Worm (Caenorhabditis elegans): ENCODE results near the gene fipr-29.

fipr-29 gene

ce11 chrIII:3069101-3069500 lies 8.9 kb upstream of the fipr-29 start:
- TF ChIP-seq scrt-1 (GFP tag; IDR thresholded peaks at IDR 0.05) (no peak), sea-1 (GFP tag; conservative IDR thresholded peaks at IDR 0.05) (no peak), flt-1 (GFP tag; IDR thresholded peaks at IDR 0.05) (no peak), hnd-1 (tag; optimal IDR thresholded peaks at IDR 0.05) (no peak), ama-1 (optimal IDR thresholded peaks at IDR 0.05) (no peak), B0310.2 (tag; optimal IDR thresholded peaks at IDR 0.05) (no peak), ceh-13 (GFP tag; optimal IDR thresholded peaks at IDR 0.05) (no peak), tra-4 (tag; optimal IDR thresholded peaks at IDR 0.05) (no peak)

DNA sequence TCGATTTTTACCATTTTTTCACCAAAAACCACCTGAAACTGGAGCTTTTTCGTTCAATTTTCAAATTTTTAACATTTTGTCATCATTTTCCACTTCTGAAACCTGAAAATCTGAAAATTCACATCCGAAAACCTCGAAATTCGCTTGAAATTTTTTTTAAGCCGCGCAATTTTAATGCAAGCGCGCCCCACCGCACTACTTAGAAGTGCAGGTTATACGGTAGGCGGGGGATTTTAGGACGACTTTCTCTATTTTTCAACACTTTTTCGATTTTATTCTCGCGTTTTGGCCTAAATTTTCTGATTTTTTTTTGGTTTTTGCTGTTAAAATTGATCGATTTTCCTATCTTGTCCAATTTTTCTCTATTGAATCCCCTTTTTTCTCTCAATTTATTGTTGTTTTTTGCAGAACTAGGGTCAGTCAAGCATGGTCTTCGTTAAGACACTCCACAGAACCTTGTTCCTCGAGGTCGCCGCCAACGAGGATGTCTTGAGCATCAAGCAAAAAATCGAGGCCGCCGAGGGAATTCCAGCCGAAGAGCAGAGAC lies 7.8 kb upstream of the fipr-29 start, which contains the start of gene ubl-1:
TSS of gene ubl-1 (plus strand) at position 402 of the 547 bp plus-strand sequence.
- peak; percentile 31 for TF ChIP-seq F13C5.2 (tag; optimal IDR thresholded peaks at IDR 0.05)
- no peak for TF ChIP-seq tra-4 (tag; optimal IDR thresholded peaks at IDR 0.05)

ce11 chrIII:3066769-3067168 lies 6.6 kb upstream of the fipr-29 start:
- TF ChIP-seq ets-7 (tag; optimal IDR thresholded peaks at IDR 0.05) (no peak), B0310.2 (tag; optimal IDR thresholded peaks at IDR 0.05) (no peak), hmg-4 (GFP tag; optimal IDR thresholded peaks at IDR 0.05) (no peak), ceh-36 (tag; optimal IDR thresholded peaks at IDR 0.05) (no peak), aly-1 (tag; optimal IDR thresholded peaks at IDR 0.05) (no peak), ama-1 (optimal IDR thresholded peaks at IDR 0.05) (no peak), hmbx-1 (tag; optimal IDR thresholded peaks at IDR 0.05) (no peak), ceh-13 (GFP tag; optimal IDR thresholded peaks at IDR 0.05) (no peak), hnd-1 (tag; optimal IDR thresholded peaks at IDR 0.05) (no peak), tra-4 (tag; optimal IDR thresholded peaks at IDR 0.05) (no peak), sea-1 (GFP tag; conservative IDR thresholded peaks at IDR 0.05) (no peak), F13C5.2 (tag; optimal IDR thresholded peaks at IDR 0.05) (no peak), tbx-37 (GFP tag; conservative IDR thresholded peaks at IDR 0.05) (no peak), pes-1 (GFP tag; IDR thresholded peaks at IDR 0.05) (no peak), scrt-1 (GFP tag; IDR thresholded peaks at IDR 0.05) (no peak)

DNA sequence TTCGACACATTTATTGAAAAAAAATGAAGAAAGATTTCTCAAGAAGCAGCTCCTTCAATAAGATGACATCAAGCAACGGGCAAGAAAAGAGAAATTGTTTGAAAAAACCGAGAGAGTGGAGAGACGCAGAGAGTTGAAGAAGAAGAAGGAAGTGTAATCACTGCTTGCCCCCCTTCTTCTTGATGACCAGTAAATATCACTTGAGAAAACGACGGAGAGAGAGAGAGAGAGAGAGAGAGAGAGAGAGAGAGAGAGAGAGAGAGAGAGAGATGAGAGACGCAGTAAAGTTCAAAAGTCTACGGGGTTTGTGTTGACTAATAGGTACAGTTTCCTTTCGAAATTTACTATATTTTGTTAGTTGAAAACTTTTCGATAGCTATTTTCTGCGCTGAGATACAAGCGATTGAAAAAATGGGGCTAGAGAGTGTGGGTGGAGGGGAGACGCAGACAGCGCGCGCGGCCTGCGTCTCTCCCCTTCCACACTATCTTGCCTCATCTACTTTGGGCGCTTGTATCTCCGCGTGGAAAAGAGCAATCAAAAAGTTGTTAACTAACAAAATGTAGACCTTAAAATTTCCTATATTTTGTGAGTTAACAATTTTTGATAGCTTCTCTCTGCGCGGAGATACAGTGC lies 5.8 kb upstream of the fipr-29 start:
- TF ChIP-seq ceh-36 (tag; optimal IDR thresholded peaks at IDR 0.05) (no peak), hmg-4 (GFP tag; optimal IDR thresholded peaks at IDR 0.05) (no peak), F13C5.2 (tag; optimal IDR thresholded peaks at IDR 0.05) (no peak), tra-4 (tag; optimal IDR thresholded peaks at IDR 0.05) (no peak), hmbx-1 (tag; optimal IDR thresholded peaks at IDR 0.05) (no peak), sea-1 (GFP tag; conservative IDR thresholded peaks at IDR 0.05) (no peak), ceh-13 (GFP tag; optimal IDR thresholded peaks at IDR 0.05) (no peak), ets-7 (tag; optimal IDR thresholded peaks at IDR 0.05) (no peak), hnd-1 (tag; optimal IDR thresholded peaks at IDR 0.05) (no peak), tbx-11 (GFP tag; IDR thresholded peaks at IDR 0.05) (no peak), flt-1 (GFP tag; IDR thresholded peaks at IDR 0.05) (no peak), B0310.2 (tag; optimal IDR thresholded peaks at IDR 0.05) (no peak), tbx-37 (GFP tag; conservative IDR thresholded peaks at IDR 0.05) (no peak), scrt-1 (GFP tag; IDR thresholded peaks at IDR 0.05) (no peak), aly-1 (tag; optimal IDR thresholded peaks at IDR 0.05) (no peak), ama-1 (optimal IDR thresholded peaks at IDR 0.05) (no peak), pes-1 (GFP tag; IDR thresholded peaks at IDR 0.05) (no peak)

- TF ChIP-seq hmg-4 (GFP tag; optimal IDR thresholded peaks at IDR 0.05): no peak
- TF ChIP-seq tra-4 (tag; optimal IDR thresholded peaks at IDR 0.05): no peak
- no peak for TF ChIP-seq tbx-11 (GFP tag; IDR thresholded peaks at IDR 0.05)
- no peak for TF ChIP-seq aly-1 (tag; optimal IDR thresholded peaks at IDR 0.05)
- no peak for TF ChIP-seq F13C5.2 (tag; optimal IDR thresholded peaks at IDR 0.05)
- TF ChIP-seq scrt-1 (GFP tag; IDR thresholded peaks at IDR 0.05): no peak
- no peak for TF ChIP-seq ceh-13 (GFP tag; optimal IDR thresholded peaks at IDR 0.05)
- TF ChIP-seq ceh-36 (tag; optimal IDR thresholded peaks at IDR 0.05): no peak
- no peak for TF ChIP-seq flt-1 (GFP tag; IDR thresholded peaks at IDR 0.05)
- no peak for TF ChIP-seq pes-1 (GFP tag; IDR thresholded peaks at IDR 0.05)
- no peak for TF ChIP-seq ama-1 (optimal IDR thresholded peaks at IDR 0.05)
- no peak for TF ChIP-seq hmbx-1 (tag; optimal IDR thresholded peaks at IDR 0.05)
Measured at ce11 chrIII:3064566-3064965, 4.4 kb upstream of the fipr-29 start.

DNA sequence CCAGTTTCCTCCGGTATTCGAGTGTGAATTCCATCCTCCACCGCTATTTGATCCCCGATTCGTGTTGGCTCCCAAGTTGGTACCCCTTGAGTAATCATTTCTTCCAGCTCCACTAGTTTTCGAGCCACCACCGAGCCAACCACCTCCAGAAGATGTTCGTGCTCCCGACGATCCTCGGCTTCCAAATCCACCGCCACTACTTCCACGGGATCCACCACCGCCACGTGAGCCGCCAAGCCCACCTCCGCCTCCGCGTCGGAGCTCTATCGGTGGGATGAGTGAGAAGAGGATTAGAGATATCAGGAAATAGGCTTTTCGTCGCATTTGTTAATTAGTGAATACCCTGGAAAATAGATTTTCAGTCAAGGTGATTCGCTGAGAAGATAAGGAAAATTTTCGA lies 3.8 kb upstream of the fipr-29 start, which contains the start of gene H06I04.6:
TSS of gene H06I04.6 (minus strand) at position 345 of the 400 bp plus-strand sequence.
- TF ChIP-seq pes-1 (GFP tag; IDR thresholded peaks at IDR 0.05): no peak

DNA sequence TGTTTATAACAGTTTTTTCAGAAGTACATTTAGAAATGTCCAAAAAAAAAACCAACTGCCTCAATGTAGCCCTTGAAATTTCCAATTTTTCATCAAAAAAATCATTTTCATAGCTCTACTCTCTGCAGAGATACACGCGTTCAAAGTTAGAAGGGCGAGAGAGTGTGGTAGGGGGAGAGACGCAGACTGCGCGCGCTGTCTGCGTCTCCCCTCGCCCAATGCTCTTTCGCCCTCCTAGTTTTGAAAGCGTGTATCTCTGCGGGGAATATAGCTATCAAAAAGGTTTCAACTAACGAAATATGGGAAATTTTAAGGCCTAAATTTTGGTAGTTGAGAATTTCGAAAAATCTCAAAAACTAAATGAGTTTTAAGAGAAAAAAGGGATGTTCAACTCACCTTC lies 3.4 kb upstream of the fipr-29 start:
- TF ChIP-seq aly-1 (tag; optimal IDR thresholded peaks at IDR 0.05) (no peak), tra-4 (tag; optimal IDR thresholded peaks at IDR 0.05) (no peak), flt-1 (GFP tag; IDR thresholded peaks at IDR 0.05) (no peak), F13C5.2 (tag; optimal IDR thresholded peaks at IDR 0.05) (no peak), ama-1 (optimal IDR thresholded peaks at IDR 0.05) (no peak), sea-1 (GFP tag; conservative IDR thresholded peaks at IDR 0.05) (no peak), tbx-11 (GFP tag; IDR thresholded peaks at IDR 0.05) (no peak), B0310.2 (tag; optimal IDR thresholded peaks at IDR 0.05) (no peak), scrt-1 (GFP tag; IDR thresholded peaks at IDR 0.05) (no peak), hmg-4 (GFP tag; optimal IDR thresholded peaks at IDR 0.05) (no peak), hnd-1 (tag; optimal IDR thresholded peaks at IDR 0.05) (no peak), pes-1 (GFP tag; IDR thresholded peaks at IDR 0.05) (no peak)

- TF ChIP-seq hnd-1 (tag; optimal IDR thresholded peaks at IDR 0.05) (no peak), ama-1 (optimal IDR thresholded peaks at IDR 0.05) (no peak), hmg-4 (GFP tag; optimal IDR thresholded peaks at IDR 0.05) (no peak), ceh-36 (tag; optimal IDR thresholded peaks at IDR 0.05) (no peak), sea-1 (GFP tag; conservative IDR thresholded peaks at IDR 0.05) (no peak), aly-1 (tag; optimal IDR thresholded peaks at IDR 0.05) (no peak), hmbx-1 (tag; optimal IDR thresholded peaks at IDR 0.05) (no peak), flt-1 (GFP tag; IDR thresholded peaks at IDR 0.05) (no peak), B0310.2 (tag; optimal IDR thresholded peaks at IDR 0.05) (no peak), scrt-1 (GFP tag; IDR thresholded peaks at IDR 0.05) (no peak), tra-4 (tag; optimal IDR thresholded peaks at IDR 0.05) (no peak), pes-1 (GFP tag; IDR thresholded peaks at IDR 0.05) (no peak)
Measured at ce11 chrIII:3063084-3063483, 2.9 kb upstream of the fipr-29 start.
